In genomic region chr3R:18242089-18242955, dm6 we compare ENCODE assay signal across 1 fruit fly cellular context.
TF ChIP-seq lines count a peak whose summit lies in the region.

TSS of gene CG7156 (minus strand) at chr3R:18242159.
TSS of gene 14-3-3epsilon (plus strand) at chr3R:18242531.

TF ChIP-seq in whole organism, embryonic, 481 proteins besides CTCF, POLR2A, EP300 and RAD21 (continued from another document and continues in another):
- peak; percentile 18 for TF ChIP-seq HmgZ (tag; optimal IDR thresholded peaks at IDR 0.05; lab: Kevin White, UChicago)
- TF ChIP-seq Usf (GFP tag; optimal IDR thresholded peaks at IDR 0.05; lab: Kevin White, UChicago), result no peak
- no peak for TF ChIP-seq rib (GFP tag; IDR thresholded peaks at IDR 0.05; lab: Robert Waterston, UW)
- TF ChIP-seq az2 (GFP tag; optimal IDR thresholded peaks at IDR 0.05; lab: Kevin White, UChicago), result peak; percentile 66
- no peak for TF ChIP-seq ham (GFP tag; IDR thresholded peaks at IDR 0.05; lab: Robert Waterston, UW)
- peak; percentile 17 for TF ChIP-seq CG7987 (GFP tag; optimal IDR thresholded peaks at IDR 0.05; lab: Kevin White, UChicago)
- TF ChIP-seq CG15514 (GFP tag; optimal IDR thresholded peaks at IDR 0.05; lab: Kevin White, UChicago), result peak; percentile 48
- no peak for TF ChIP-seq danr (GFP tag; IDR thresholded peaks at IDR 0.05; lab: Robert Waterston, UW)
- peak; percentile 6 for TF ChIP-seq CG33557 (GFP tag; optimal IDR thresholded peaks at IDR 0.05; lab: Kevin White, UChicago)
- TF ChIP-seq CG15601 (tag; optimal IDR thresholded peaks at IDR 0.05; lab: Kevin White, UChicago), result peak; percentile 71
- TF ChIP-seq psq (GFP tag; optimal IDR thresholded peaks at IDR 0.05; lab: Kevin White, UChicago), result no peak
- peak; percentile 20 for TF ChIP-seq CG2202 (tag; optimal IDR thresholded peaks at IDR 0.05; lab: Kevin White, UChicago)
- TF ChIP-seq nom (GFP tag; optimal IDR thresholded peaks at IDR 0.05; lab: Kevin White, UChicago), result peak; percentile 41
- peak; percentile 57; the same call in 1 of the 2 replicates for TF ChIP-seq CG32532 (GFP tag; IDR thresholded peaks at IDR 0.05; lab: Robert Waterston, UW)
- no peak for TF ChIP-seq CG7839 (tag; optimal IDR thresholded peaks at IDR 0.05; lab: Kevin White, UChicago)
- TF ChIP-seq Bgb (GFP tag; IDR thresholded peaks at IDR 0.05; lab: Robert Waterston, UW; ENCODE audit: partially characterized antibody), result 0 out of 2 replicates have a peak, but pooled peaks have one; percentile 51
- no peak for TF ChIP-seq CG5245 (GFP tag; optimal IDR thresholded peaks at IDR 0.05; lab: Kevin White, UChicago)
- TF ChIP-seq CG9932 (GFP tag; IDR thresholded peaks at IDR 0.05; lab: Robert Waterston, UW), result 0 out of 2 replicates have a peak, but pooled peaks have one; percentile 3
- peak in 1 of 3 experiments; percentile 57 for TF ChIP-seq lola (GFP tag; optimal IDR thresholded peaks at IDR 0.05; lab: Kevin White, UChicago)
- TF ChIP-seq CG11504 (tag; optimal IDR thresholded peaks at IDR 0.05; lab: Kevin White, UChicago), result peak; percentile 88
- no peak for TF ChIP-seq zen2 (GFP tag; IDR thresholded peaks at IDR 0.05; lab: Robert Waterston, UW; ENCODE audit: partially characterized antibody)
- TF ChIP-seq zfh1 (GFP tag; IDR thresholded peaks at IDR 0.05; lab: Robert Waterston, UW), result 0 out of 3 replicates have a peak, but pooled peaks have one; percentile 37
- TF ChIP-seq hb (GFP tag; IDR thresholded peaks at IDR 0.05; lab: Robert Waterston, UW; ENCODE audit: partially characterized antibody), result no peak
- TF ChIP-seq CG13296 (GFP tag; optimal IDR thresholded peaks at IDR 0.05; lab: Kevin White, UChicago), result peak; percentile 39
- TF ChIP-seq Jarid2 (GFP tag; optimal IDR thresholded peaks at IDR 0.05; lab: Kevin White, UChicago), result peak; percentile 77
- TF ChIP-seq ftz-f1 (GFP tag; optimal IDR thresholded peaks at IDR 0.05; lab: Kevin White, UChicago), result no peak
- TF ChIP-seq tin (GFP tag; optimal IDR thresholded peaks at IDR 0.05; lab: Kevin White, UChicago), result peak; percentile 19
- peak; percentile 9 for TF ChIP-seq Spps (tag; optimal IDR thresholded peaks at IDR 0.05; lab: Kevin White, UChicago)
- no peak for TF ChIP-seq CG11695 (GFP tag; IDR thresholded peaks at IDR 0.05; lab: Robert Waterston, UW)
- peak; percentile 41; the same call in 1 of the 2 replicates for TF ChIP-seq ap (GFP tag; IDR thresholded peaks at IDR 0.05; lab: Robert Waterston, UW)
- peak; percentile 50 for TF ChIP-seq CG30020 (tag; optimal IDR thresholded peaks at IDR 0.05; lab: Kevin White, UChicago)
- TF ChIP-seq sqz (GFP tag; optimal IDR thresholded peaks at IDR 0.05; lab: Kevin White, UChicago), result peak; percentile 77
- peak; percentile 37 for TF ChIP-seq gsb-n (tag; optimal IDR thresholded peaks at IDR 0.05; lab: Kevin White, UChicago)
- no peak for TF ChIP-seq crc (GFP tag; optimal IDR thresholded peaks at IDR 0.05; lab: Kevin White, UChicago)
- TF ChIP-seq Max (GFP tag; optimal IDR thresholded peaks at IDR 0.05; lab: Kevin White, UChicago), result peak; percentile 47
- TF ChIP-seq sens (GFP tag; lab: Kevin White, UChicago), result peak; percentile 91
- no peak for TF ChIP-seq fru (optimal IDR thresholded peaks at IDR 0.05; lab: Kevin White, UChicago)
- peak; percentile 71 for TF ChIP-seq gem (tag; optimal IDR thresholded peaks at IDR 0.05; lab: Kevin White, UChicago)
- no peak for TF ChIP-seq dati (GFP tag; IDR thresholded peaks at IDR 0.05; lab: Robert Waterston, UW)
- TF ChIP-seq twi (tag; optimal IDR thresholded peaks at IDR 0.05; lab: Kevin White, UChicago), result peak; percentile 4
- peak; percentile 3 for TF ChIP-seq ATbp (GFP tag; optimal IDR thresholded peaks at IDR 0.05; lab: Kevin White, UChicago)
- TF ChIP-seq CG8765 (GFP tag; IDR thresholded peaks at IDR 0.05; lab: Robert Waterston, UW), result no peak
- TF ChIP-seq Dip3 (GFP tag; optimal IDR thresholded peaks at IDR 0.05; lab: Kevin White, UChicago), result no peak
- peak; percentile 25 for TF ChIP-seq BtbVII (GFP tag; optimal IDR thresholded peaks at IDR 0.05; lab: Kevin White, UChicago)
- TF ChIP-seq CG10267 (tag; optimal IDR thresholded peaks at IDR 0.05; lab: Kevin White, UChicago), result peak; percentile 75
- TF ChIP-seq CG33213 (GFP tag; optimal IDR thresholded peaks at IDR 0.05; lab: Kevin White, UChicago), result peak; percentile 49
- TF ChIP-seq CG18476 (GFP tag; optimal IDR thresholded peaks at IDR 0.05; lab: Kevin White, UChicago), result no peak
- TF ChIP-seq sima (GFP tag; optimal IDR thresholded peaks at IDR 0.05; lab: Kevin White, UChicago), result no peak
- TF ChIP-seq CG1792 (GFP tag; optimal IDR thresholded peaks at IDR 0.05; lab: Kevin White, UChicago), result no peak
- no peak for TF ChIP-seq Dad (GFP tag; optimal IDR thresholded peaks at IDR 0.05; lab: Kevin White, UChicago)
- TF ChIP-seq pzg (GFP tag; optimal IDR thresholded peaks at IDR 0.05; lab: Kevin White, UChicago), result peak; percentile 70
- TF ChIP-seq Rfx (GFP tag; IDR thresholded peaks at IDR 0.05; lab: Robert Waterston, UW), result peak; percentile 38
- peak; percentile 50; the same call in 1 of the 3 replicates for TF ChIP-seq CG11560 (tag; IDR thresholded peaks at IDR 0.05; lab: Robert Waterston, UW)
- no peak for TF ChIP-seq gsb (GFP tag; IDR thresholded peaks at IDR 0.05; lab: Robert Waterston, UW)
- no peak for TF ChIP-seq usp (GFP tag; optimal IDR thresholded peaks at IDR 0.05; lab: Kevin White, UChicago)
- no peak for TF ChIP-seq CG7963 (GFP tag; IDR thresholded peaks at IDR 0.05; lab: Robert Waterston, UW; ENCODE audit: partially characterized antibody)
- no peak for TF ChIP-seq CG16779 (GFP tag; IDR thresholded peaks at IDR 0.05; lab: Robert Waterston, UW)
- peak; percentile 77 for TF ChIP-seq trem (tag; optimal IDR thresholded peaks at IDR 0.05; lab: Kevin White, UChicago)
- TF ChIP-seq CG12071 (GFP tag; optimal IDR thresholded peaks at IDR 0.05; lab: Kevin White, UChicago), result peak; percentile 30
- TF ChIP-seq Camta (GFP tag; optimal IDR thresholded peaks at IDR 0.05; lab: Kevin White, UChicago), result peak; percentile 25
- peak; percentile 50; the same call in 1 of the 2 replicates for TF ChIP-seq ranshi (GFP tag; IDR thresholded peaks at IDR 0.05; lab: Robert Waterston, UW)
- peak; percentile 19 for TF ChIP-seq HHEX (GFP tag; optimal IDR thresholded peaks at IDR 0.05; lab: Kevin White, UChicago)
- peak; percentile 77 for TF ChIP-seq chm (GFP tag; IDR thresholded peaks at IDR 0.05; lab: Robert Waterston, UW)
- TF ChIP-seq CG14050 (GFP tag; IDR thresholded peaks at IDR 0.05; lab: Robert Waterston, UW), result no peak
- TF ChIP-seq CG9437 (GFP tag; optimal IDR thresholded peaks at IDR 0.05; lab: Kevin White, UChicago), result peak; percentile 8
- TF ChIP-seq ci (GFP tag; IDR thresholded peaks at IDR 0.05; lab: Robert Waterston, UW), result peak; percentile 72
- peak; percentile 57 for TF ChIP-seq zen (tag; optimal IDR thresholded peaks at IDR 0.05; lab: Kevin White, UChicago)
- no peak for TF ChIP-seq mirr (GFP tag; optimal IDR thresholded peaks at IDR 0.05; lab: Kevin White, UChicago)
- TF ChIP-seq Doc3 (GFP tag; IDR thresholded peaks at IDR 0.05; lab: Robert Waterston, UW; ENCODE audit: partially characterized antibody), result no peak
- peak; percentile 63 for TF ChIP-seq CG2712 (tag; optimal IDR thresholded peaks at IDR 0.05; lab: Kevin White, UChicago)
- TF ChIP-seq wdn (GFP tag; IDR thresholded peaks at IDR 0.05; lab: Robert Waterston, UW), result no peak
- TF ChIP-seq pho (GFP tag; optimal IDR thresholded peaks at IDR 0.05; lab: Kevin White, UChicago), result peak; percentile 13
- peak in 1 of 2 experiments; percentile 45 for TF ChIP-seq dpn (GFP tag; optimal IDR thresholded peaks at IDR 0.05; lab: Kevin White, UChicago)
- TF ChIP-seq sob (GFP tag; IDR thresholded peaks at IDR 0.05; lab: Robert Waterston, UW), result peak; percentile 20; the same call in 1 of the 2 replicates
- peak; percentile 9 for TF ChIP-seq CG16815 (GFP tag; optimal IDR thresholded peaks at IDR 0.05; lab: Kevin White, UChicago)
- peak; percentile 52; the same call in 2 of the 3 replicates for TF ChIP-seq CG6791 (GFP tag; IDR thresholded peaks at IDR 0.05; lab: Robert Waterston, UW; ENCODE audit: partially characterized antibody)
- TF ChIP-seq CG18262 (tag; optimal IDR thresholded peaks at IDR 0.05; lab: Kevin White, UChicago), result peak; percentile 43
- peak in 1 of 2 experiments; percentile 21 for TF ChIP-seq insv (GFP tag; optimal IDR thresholded peaks at IDR 0.05; lab: Kevin White, UChicago)
- TF ChIP-seq CG13287 (GFP tag; IDR thresholded peaks at IDR 0.05; lab: Robert Waterston, UW; ENCODE audit: partially characterized antibody), result peak; percentile 59
- peak; percentile 65 for TF ChIP-seq Dp (GFP tag; optimal IDR thresholded peaks at IDR 0.05; lab: Kevin White, UChicago)
- no peak for TF ChIP-seq tna (GFP tag; IDR thresholded peaks at IDR 0.05; lab: Robert Waterston, UW; ENCODE audit: partially characterized antibody)
- peak; percentile 68 for TF ChIP-seq CG12659 (GFP tag; optimal IDR thresholded peaks at IDR 0.05; lab: Kevin White, UChicago)
- TF ChIP-seq CG14860 (GFP tag; IDR thresholded peaks at IDR 0.05; lab: Robert Waterston, UW; ENCODE audit: partially characterized antibody), result peak; percentile 22; the same call in 1 of the 3 replicates
- no peak for TF ChIP-seq CG11398 (GFP tag; optimal IDR thresholded peaks at IDR 0.05; lab: Kevin White, UChicago)
- TF ChIP-seq CG2116 (GFP tag; optimal IDR thresholded peaks at IDR 0.05; lab: Kevin White, UChicago), result peak; percentile 88
- TF ChIP-seq pum (GFP tag; optimal IDR thresholded peaks at IDR 0.05; lab: Kevin White, UChicago), result peak; percentile 4
- peak; percentile 63 for TF ChIP-seq CG32767 (GFP tag; IDR thresholded peaks at IDR 0.05; lab: Robert Waterston, UW)
- TF ChIP-seq MTF-1 (GFP tag; optimal IDR thresholded peaks at IDR 0.05; lab: Kevin White, UChicago; ENCODE audit: borderline replicate concordance), result peak; percentile 16
- TF ChIP-seq Eip74EF (GFP tag; optimal IDR thresholded peaks at IDR 0.05; lab: Kevin White, UChicago), result peak in 1 of 2 experiments; percentile 22
- no peak for TF ChIP-seq lov (optimal IDR thresholded peaks at IDR 0.05; lab: Kevin White, UChicago)
- 0 out of 3 replicates have a peak, but pooled peaks have one; percentile 49 for TF ChIP-seq lov (GFP tag; IDR thresholded peaks at IDR 0.05; lab: Robert Waterston, UW)
- TF ChIP-seq CoRest (tag; optimal IDR thresholded peaks at IDR 0.05; lab: Kevin White, UChicago), result peak; percentile 66
- peak; percentile 59 for TF ChIP-seq lilli (GFP tag; optimal IDR thresholded peaks at IDR 0.05; lab: Kevin White, UChicago)
- TF ChIP-seq CG32772 (GFP tag; IDR thresholded peaks at IDR 0.05; lab: Robert Waterston, UW), result 0 out of 2 replicates have a peak, but pooled peaks have one; percentile 25
- TF ChIP-seq CG8281 (tag; optimal IDR thresholded peaks at IDR 0.05; lab: Kevin White, UChicago), result no peak
- TF ChIP-seq phol (tag; optimal IDR thresholded peaks at IDR 0.05; lab: Kevin White, UChicago), result peak; percentile 82
- TF ChIP-seq stc (GFP tag; IDR thresholded peaks at IDR 0.05; lab: Robert Waterston, UW), result no peak
- TF ChIP-seq zfh2 (GFP tag; optimal IDR thresholded peaks at IDR 0.05; lab: Kevin White, UChicago), result peak; percentile 11
- TF ChIP-seq dm (GFP tag; optimal IDR thresholded peaks at IDR 0.05; lab: Kevin White, UChicago), result peak; percentile 49
- TF ChIP-seq CG3847 (GFP tag; IDR thresholded peaks at IDR 0.05; lab: Robert Waterston, UW), result no peak
- TF ChIP-seq Dfd (GFP tag; optimal IDR thresholded peaks at IDR 0.05; lab: Kevin White, UChicago), result no peak
- no peak for TF ChIP-seq ttk (GFP tag; IDR thresholded peaks at IDR 0.05; lab: Robert Waterston, UW)
- TF ChIP-seq al (GFP tag; IDR thresholded peaks at IDR 0.05; lab: Robert Waterston, UW), result no peak
- peak; percentile 5 for TF ChIP-seq chn (GFP tag; optimal IDR thresholded peaks at IDR 0.05; lab: Kevin White, UChicago)
- TF ChIP-seq Hr39 (optimal IDR thresholded peaks at IDR 0.05; lab: Kevin White, UChicago), result no peak
- no peak for TF ChIP-seq CG14667 (GFP tag; IDR thresholded peaks at IDR 0.05; lab: Robert Waterston, UW)
- peak; percentile 45; the same call in 1 of the 2 replicates for TF ChIP-seq unc-4 (GFP tag; IDR thresholded peaks at IDR 0.05; lab: Robert Waterston, UW; ENCODE audit: partially characterized antibody)
- TF ChIP-seq gt (GFP tag; IDR thresholded peaks at IDR 0.05; lab: Robert Waterston, UW), result no peak
- no peak for TF ChIP-seq CG1529 (GFP tag; optimal IDR thresholded peaks at IDR 0.05; lab: Kevin White, UChicago)
- TF ChIP-seq Kr (GFP tag; optimal IDR thresholded peaks at IDR 0.05; lab: Kevin White, UChicago), result no peak
- no peak; the same call in 2 of the 3 replicates for TF ChIP-seq CG11456 (GFP tag; IDR thresholded peaks at IDR 0.05; lab: Robert Waterston, UW)
- TF ChIP-seq CG16813 (GFP tag; IDR thresholded peaks at IDR 0.05; lab: Robert Waterston, UW; ENCODE audit: partially characterized antibody), result peak; percentile 70
- no peak for TF ChIP-seq CG17802 (tag; optimal IDR thresholded peaks at IDR 0.05; lab: Kevin White, UChicago)
- TF ChIP-seq CG10462 (GFP tag; optimal IDR thresholded peaks at IDR 0.05; lab: Kevin White, UChicago), result peak; percentile 11
- TF ChIP-seq YL-1 (GFP tag; optimal IDR thresholded peaks at IDR 0.05; lab: Kevin White, UChicago), result peak; percentile 18
- peak; percentile 9 for TF ChIP-seq CG13624 (GFP tag; optimal IDR thresholded peaks at IDR 0.05; lab: Kevin White, UChicago)
- TF ChIP-seq Nf-YB (GFP tag; optimal IDR thresholded peaks at IDR 0.05; lab: Kevin White, UChicago), result peak; percentile 19
- peak; percentile 45 for TF ChIP-seq grau (tag; optimal IDR thresholded peaks at IDR 0.05; lab: Kevin White, UChicago)
- TF ChIP-seq CG18619 (GFP tag; optimal IDR thresholded peaks at IDR 0.05; lab: Kevin White, UChicago), result peak; percentile 29
- TF ChIP-seq CG10209 (GFP tag; optimal IDR thresholded peaks at IDR 0.05; lab: Kevin White, UChicago), result peak; percentile 1
- TF ChIP-seq BEAF-32 (GFP tag; optimal IDR thresholded peaks at IDR 0.05; lab: Kevin White, UChicago), result peak; percentile 92
- TF ChIP-seq CG7745 (tag; optimal IDR thresholded peaks at IDR 0.05; lab: Kevin White, UChicago), result no peak
- peak; percentile 8 for TF ChIP-seq oc (tag; optimal IDR thresholded peaks at IDR 0.05; lab: Kevin White, UChicago)
- TF ChIP-seq CG34376 (GFP tag; optimal IDR thresholded peaks at IDR 0.05; lab: Kevin White, UChicago), result no peak
- TF ChIP-seq dmrt99B (tag; optimal IDR thresholded peaks at IDR 0.05; lab: Kevin White, UChicago), result no peak
- TF ChIP-seq Mad (GFP tag; optimal IDR thresholded peaks at IDR 0.05; lab: Kevin White, UChicago), result peak; percentile 23
- TF ChIP-seq CG4282 (GFP tag; optimal IDR thresholded peaks at IDR 0.05; lab: Kevin White, UChicago), result peak; percentile 9
- peak; percentile 73 for TF ChIP-seq Xbp1 (GFP tag; optimal IDR thresholded peaks at IDR 0.05; lab: Kevin White, UChicago)
- no peak for TF ChIP-seq hth (optimal IDR thresholded peaks at IDR 0.05; lab: Kevin White, UChicago)
